Fruit fly (Drosophila melanogaster): ENCODE measurements around the gene CG43392.
A peak's percentile ranks its signal among the peaks of the same experiment; 100 is the strongest.

Gene CG43392

DNA sequence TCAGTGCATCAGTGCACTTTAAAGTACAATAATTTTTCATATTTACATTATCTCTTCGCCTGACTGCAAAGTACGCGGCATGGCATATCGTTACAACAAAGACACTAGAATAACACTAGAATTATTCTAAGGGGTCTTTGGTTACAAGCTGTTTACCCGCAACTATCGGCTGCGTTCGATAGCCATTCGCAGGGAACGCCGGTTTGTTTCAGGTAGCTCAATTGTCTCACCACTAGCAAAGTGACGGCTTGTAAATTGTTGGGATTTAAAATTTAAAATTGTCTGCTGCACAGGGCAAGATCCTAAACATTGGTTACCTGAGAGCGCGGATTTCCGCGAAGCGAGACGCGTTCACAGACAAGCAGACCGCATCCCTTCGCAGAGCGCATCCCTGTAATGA, 36.1 kb upstream of the CG43392 start, which contains the start of gene CG14561 (continued):
- no peak for TF ChIP-seq CG8944 (GFP tag; optimal IDR thresholded peaks at IDR 0.05)
- peak; percentile 35 for TF ChIP-seq CG8924 (tag; optimal IDR thresholded peaks at IDR 0.05)
- peak; percentile 56 for TF ChIP-seq CG15514 (GFP tag; optimal IDR thresholded peaks at IDR 0.05)
- peak; percentile 92 for TF ChIP-seq BEAF-32 (GFP tag; optimal IDR thresholded peaks at IDR 0.05)
- peak; percentile 19 for TF ChIP-seq Antp (GFP tag; optimal IDR thresholded peaks at IDR 0.05)
- peak; percentile 87 for TF ChIP-seq CG34224 (GFP tag; IDR thresholded peaks at IDR 0.05; ENCODE audit: partially characterized antibody)
- TF ChIP-seq Dfd (GFP tag; optimal IDR thresholded peaks at IDR 0.05), result no peak
- TF ChIP-seq mld (GFP tag; IDR thresholded peaks at IDR 0.05; ENCODE audit: partially characterized antibody), result peak; percentile 92
- TF ChIP-seq Sry-β (GFP tag; optimal IDR thresholded peaks at IDR 0.05), result peak; percentile 61
- no peak for TF ChIP-seq CG6765 (GFP tag; optimal IDR thresholded peaks at IDR 0.05)
- no peak; the same call in 2 of the 3 replicates for TF ChIP-seq ken (GFP tag; IDR thresholded peaks at IDR 0.05)
- TF ChIP-seq CG16813 (GFP tag; IDR thresholded peaks at IDR 0.05; ENCODE audit: partially characterized antibody), result peak; percentile 96
- peak; percentile 72 for TF ChIP-seq CG9932 (GFP tag; IDR thresholded peaks at IDR 0.05)
- TF ChIP-seq CG6813 (GFP tag; optimal IDR thresholded peaks at IDR 0.05), result no peak
- TF ChIP-seq MESR4 (GFP tag; optimal IDR thresholded peaks at IDR 0.05), result peak; percentile 66
- peak; percentile 56 for TF ChIP-seq bigmax (GFP tag; optimal IDR thresholded peaks at IDR 0.05)
- no peak for TF ChIP-seq CG8388 (GFP tag; optimal IDR thresholded peaks at IDR 0.05)
- no peak for TF ChIP-seq kay (GFP tag; optimal IDR thresholded peaks at IDR 0.05)
- TF ChIP-seq gem (tag; optimal IDR thresholded peaks at IDR 0.05), result no peak
- TF ChIP-seq zfh1 (GFP tag; IDR thresholded peaks at IDR 0.05), result peak; percentile 31; the same call in 1 of the 3 replicates
- peak; percentile 29 for TF ChIP-seq Lhr (GFP tag; optimal IDR thresholded peaks at IDR 0.05)
- no peak for TF ChIP-seq CG8281 (tag; optimal IDR thresholded peaks at IDR 0.05)
- TF ChIP-seq Gug (GFP tag; IDR thresholded peaks at IDR 0.05), result peak; percentile 45; the same call in 2 of the 4 replicates
- TF ChIP-seq chinmo (GFP tag; IDR thresholded peaks at IDR 0.05; ENCODE audit: partially characterized antibody), result peak; percentile 83; the same call in 2 of the 4 replicates
- TF ChIP-seq zen (tag; optimal IDR thresholded peaks at IDR 0.05), result peak; percentile 46
- no peak for TF ChIP-seq GATAe (GFP tag; conservative IDR thresholded peaks at IDR 0.05)
- TF ChIP-seq Nf-YC (tag; optimal IDR thresholded peaks at IDR 0.05), result no peak
- no peak for TF ChIP-seq CG15011 (GFP tag; optimal IDR thresholded peaks at IDR 0.05)
- TF ChIP-seq CG14710 (tag; optimal IDR thresholded peaks at IDR 0.05), result peak; percentile 54
- no peak for TF ChIP-seq lov (optimal IDR thresholded peaks at IDR 0.05)
- TF ChIP-seq lov (GFP tag; IDR thresholded peaks at IDR 0.05), result peak; percentile 73; the same call in 1 of the 3 replicates
- no peak for TF ChIP-seq ewg (GFP tag; optimal IDR thresholded peaks at IDR 0.05)
- no peak for TF ChIP-seq CG11398 (GFP tag; optimal IDR thresholded peaks at IDR 0.05)
- no peak for TF ChIP-seq CG16815 (GFP tag; optimal IDR thresholded peaks at IDR 0.05)
- peak; percentile 65 for TF ChIP-seq CG17829 (tag; optimal IDR thresholded peaks at IDR 0.05)
- TF ChIP-seq bab2 (GFP tag; optimal IDR thresholded peaks at IDR 0.05), result peak; percentile 22
- TF ChIP-seq CG11085 (GFP tag; IDR thresholded peaks at IDR 0.05), result no peak
- peak; percentile 37; the same call in 1 of the 2 replicates for TF ChIP-seq CG6272 (GFP tag; IDR thresholded peaks at IDR 0.05)
- no peak for TF ChIP-seq grn (GFP tag; optimal IDR thresholded peaks at IDR 0.05)
- peak; percentile 30; the same call in 1 of the 2 replicates for TF ChIP-seq chm (GFP tag; IDR thresholded peaks at IDR 0.05)
- TF ChIP-seq CG2129 (GFP tag; IDR thresholded peaks at IDR 0.05; ENCODE audit: partially characterized antibody), result peak; percentile 80
- TF ChIP-seq CG7963 (GFP tag; IDR thresholded peaks at IDR 0.05; ENCODE audit: partially characterized antibody), result peak; percentile 89
- no peak for TF ChIP-seq repo (GFP tag; optimal IDR thresholded peaks at IDR 0.05)
- peak; percentile 50 for TF ChIP-seq cad (GFP tag; optimal IDR thresholded peaks at IDR 0.05)
- TF ChIP-seq br (optimal IDR thresholded peaks at IDR 0.05), result no peak
- peak in 1 of 2 experiments; percentile 27 for TF ChIP-seq crp (GFP tag; optimal IDR thresholded peaks at IDR 0.05)
- peak; percentile 10 for TF ChIP-seq CG3838 (GFP tag; optimal IDR thresholded peaks at IDR 0.05)

Measured in whole organism, embryonic.